Worm (Caenorhabditis elegans): ENCODE data around the gene F40G9.18.

ce11 chrIII:159149-159548, 10.2 kb downstream of the F40G9.18 start:
- TF ChIP-seq W03F9.2 (tag; optimal IDR thresholded peaks at IDR 0.05): no peak
- no peak for TF ChIP-seq him-1 (tag; optimal IDR thresholded peaks at IDR 0.05)
- TF ChIP-seq dao-5 (tag; optimal IDR thresholded peaks at IDR 0.05): no peak

Data from whole organism, L4/young adult.